Fruit fly (Drosophila melanogaster) whole organism, adult: ENCODE data around the gene Cyp313b1.

ENCODE experiments used
- CG11617 ChIP-seq: fragments of 200-800 bp; sonication (Bioruptor generic); optimal IDR thresholded peaks from 2 replicates; lab custom pipeline; 2017; ENCODE audit warnings: mild to moderate bottlenecking, missing biosample characterization, missing genetic modification reagents, missing genetic modification characterization
- CG12768 ChIP-seq: fragments of 200-800 bp; sonication (Bioruptor generic); optimal IDR thresholded peaks from 2 replicates; lab custom pipeline; 2017; ENCODE audit warnings: missing biosample characterization, missing genetic modification characterization, mild to moderate bottlenecking, moderate library complexity, missing genetic modification reagents
- CG1620 ChIP-seq: fragments of 200-800 bp; sonication (Bioruptor generic); optimal IDR thresholded peaks from 2 replicates; lab custom pipeline; 2016; ENCODE audit warnings: missing biosample characterization, missing genetic modification characterization
- CG7101 ChIP-seq: fragments of 200-800 bp; sonication (Bioruptor generic); optimal IDR thresholded peaks from 2 replicates; lab custom pipeline; 2018; ENCODE audit warnings: missing biosample characterization, mild to moderate bottlenecking, missing genetic modification characterization, moderate library complexity
- Clk ChIP-seq: fragments of 200-800 bp; sonication (Bioruptor generic); optimal IDR thresholded peaks from 2 replicates; lab custom pipeline; 2017; ENCODE audit warnings: missing biosample characterization, missing genetic modification characterization
- Crg-1 ChIP-seq: fragments of 200-800 bp; sonication (Bioruptor generic); optimal IDR thresholded peaks from 2 replicates; lab custom pipeline; 2016; ENCODE audit warnings: missing biosample characterization, missing genetic modification characterization
- cnc ChIP-seq, 2 experiments: fragments of >200 bp; optimal IDR thresholded peaks; 2 replicates each; lab custom pipeline; 2017
- kay ChIP-seq: fragments of 200-800 bp; sonication (Bioruptor generic); peaks from one replicate; lab custom pipeline; 2016; ENCODE audit warnings: missing biosample characterization, missing genetic modification characterization, borderline replicate concordance
- toe ChIP-seq: fragments of 200-800 bp; sonication (Bioruptor generic); optimal IDR thresholded peaks from 2 replicates; lab custom pipeline; 2016; ENCODE audit warnings: missing biosample characterization, missing genetic modification characterization

- no peak for TF ChIP-seq CG11617 (GFP tag; lab: Kevin White, UChicago)
- TF ChIP-seq toe (GFP tag; lab: Kevin White, UChicago), result no peak
- TF ChIP-seq kay (GFP tag; lab: Kevin White, UChicago), result no peak
- no peak for TF ChIP-seq CG1620 (GFP tag; lab: Kevin White, UChicago)
- TF ChIP-seq cnc (optimal IDR thresholded peaks at IDR 0.05; lab: Kevin White, UChicago), result no peak
- TF ChIP-seq CG7101 (tag; lab: Kevin White, UChicago), result no peak
- TF ChIP-seq Crg-1 (GFP tag; lab: Kevin White, UChicago), result no peak
- TF ChIP-seq Clk (GFP tag; lab: Kevin White, UChicago), result no peak
- TF ChIP-seq CG12768 (GFP tag; lab: Kevin White, UChicago), result no peak
Observed at dm6 chr3R:8669900-8670528, 24.6 kb upstream of the Cyp313b1 start.
